Fruit fly (Drosophila melanogaster): ENCODE results near the gene CG8891.

DNA sequence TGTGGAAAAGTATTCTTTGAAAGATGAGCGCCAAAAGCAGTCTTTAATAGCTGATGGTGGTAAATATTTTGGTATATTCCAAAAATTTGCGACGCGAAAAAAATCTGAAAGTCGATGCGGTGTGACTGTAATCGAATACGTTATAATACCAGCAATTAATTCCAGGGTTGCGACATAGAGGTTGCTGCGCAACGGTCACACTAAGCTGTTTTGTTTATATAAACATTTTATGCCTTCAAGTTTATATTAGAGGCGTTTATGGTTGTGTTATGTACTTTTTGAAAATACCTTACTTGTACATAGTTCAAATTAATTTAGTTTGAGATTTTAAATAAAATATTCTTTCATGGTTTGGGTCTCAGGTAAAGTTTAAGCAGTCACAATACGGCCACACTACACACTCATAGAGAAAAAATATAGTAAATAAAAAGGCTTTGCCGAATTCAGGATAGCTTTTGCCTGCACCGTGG lies 7.8 kb downstream of the CG8891 start, which contains the start of gene CG14043:
- no peak for TF ChIP-seq OdsH (GFP tag; optimal IDR thresholded peaks at IDR 0.05)
- no peak for TF ChIP-seq pan (optimal IDR thresholded peaks at IDR 0.05)
- no peak for TF ChIP-seq tai (GFP tag; optimal IDR thresholded peaks at IDR 0.05)
- no peak for TF ChIP-seq lola (GFP tag; optimal IDR thresholded peaks at IDR 0.05)
- no peak for TF ChIP-seq Vsx2 (GFP tag; optimal IDR thresholded peaks at IDR 0.05; ENCODE audit: partially characterized antibody)
- no peak for TF ChIP-seq fru (GFP tag; optimal IDR thresholded peaks at IDR 0.05)
- no peak for TF ChIP-seq jim (GFP tag; optimal IDR thresholded peaks at IDR 0.05)
- no peak for TF ChIP-seq N (GFP tag; optimal IDR thresholded peaks at IDR 0.05)
- no peak for TF ChIP-seq psq (GFP tag; optimal IDR thresholded peaks at IDR 0.05)
- no peak for TF ChIP-seq usp (GFP tag; optimal IDR thresholded peaks at IDR 0.05)
- no peak for TF ChIP-seq dsf (GFP tag; optimal IDR thresholded peaks at IDR 0.05; ENCODE audit: borderline replicate concordance)
- no peak for TF ChIP-seq Hr78 (GFP tag; optimal IDR thresholded peaks at IDR 0.05)
- no peak for TF ChIP-seq Jra (GFP tag; optimal IDR thresholded peaks at IDR 0.05)
- TF ChIP-seq dl (GFP tag; optimal IDR thresholded peaks at IDR 0.05; ENCODE audit: insufficient read depth in 1 of 2, partially characterized antibody in 2 of 2) = no peak
